Worm (Caenorhabditis elegans) whole organism, L3 larva: ENCODE results near the gene suds-3.

Experiments
- ceh-28 ChIP-seq: fragments of 150-350 bp; optimal IDR thresholded peaks from 2 replicates; lab custom pipeline; 2014; ENCODE audit warnings: missing biosample characterization, missing genetic modification reagents, missing genetic modification characterization
- egl-27 ChIP-seq: sonication (generic microtip); optimal IDR thresholded peaks from 4 replicates; lab custom pipeline; 2017; ENCODE audit warnings: missing biosample characterization, missing genetic modification reagents, missing genetic modification characterization
- elt-2 ChIP-seq: sonication (generic microtip); optimal IDR thresholded peaks from 2 replicates; lab custom pipeline; 2016; ENCODE audit warnings: missing genetic modification reagents, mild to moderate bottlenecking, missing genetic modification characterization, missing compliant biosample characterization
- mdl-1 ChIP-seq: fragments of 150-350 bp; optimal IDR thresholded peaks from 2 replicates; lab custom pipeline; 2014; ENCODE audit warnings: missing biosample characterization, missing genetic modification characterization
- nhr-11 ChIP-seq: fragments of 150-350 bp; optimal IDR thresholded peaks from 2 replicates; lab custom pipeline; 2014; ENCODE audit warnings: missing biosample characterization, missing genetic modification characterization
- snpc-4 ChIP-seq: fragments of 150-350 bp; optimal IDR thresholded peaks from 2 replicates; lab custom pipeline; 2014; ENCODE audit warnings: missing biosample characterization, missing genetic modification characterization
- unc-39 ChIP-seq: sonication (generic microtip); optimal IDR thresholded peaks from 4 replicates; lab custom pipeline; 2017; ENCODE audit warnings: missing biosample characterization, missing genetic modification characterization
- unc-62 ChIP-seq: fragments of 150-350 bp; sonication (generic microtip); optimal IDR thresholded peaks from 4 replicates; lab custom pipeline; 2014; ENCODE audit warnings: missing biosample characterization, missing genetic modification reagents, missing genetic modification characterization

DNA sequence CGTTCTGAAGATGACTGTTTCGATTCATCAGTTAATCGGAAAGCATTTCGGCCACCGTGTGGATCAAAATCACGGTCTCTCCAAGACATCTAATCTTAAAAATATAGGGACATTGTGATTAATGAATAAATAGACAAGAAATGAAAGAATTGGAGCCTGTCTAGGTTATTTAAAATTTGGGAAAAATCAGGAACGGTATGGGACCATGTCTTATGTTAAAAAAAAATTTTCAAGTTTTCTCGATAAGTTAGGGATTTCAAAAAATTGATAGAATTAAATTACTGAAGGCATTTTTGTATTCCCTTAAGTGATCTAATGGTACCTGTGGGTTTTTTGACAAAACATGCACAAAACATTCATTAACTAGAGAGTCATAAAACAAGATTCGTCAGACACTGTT is 45.3 kb downstream of the suds-3 start, which contains the start of gene unc-41:
- TF ChIP-seq ceh-28 (no peak), elt-2 (tag; lab: Kevin White, UChicago) (no peak), unc-62 (GFP tag; lab: Kevin White, UChicago) (no peak), nhr-11 (tag; lab: Kevin White, UChicago) (no peak), mdl-1 (no peak), unc-39 (tag; lab: Kevin White, UChicago) (no peak), snpc-4 (tag; lab: Kevin White, UChicago) (no peak), egl-27 (tag; lab: Kevin White, UChicago) (no peak)
